Fruit fly (Drosophila melanogaster) S2 (cell line): ENCODE results near the gene CG13640.

Experiments
- CG8478 ChIP-seq: fragments of >200 bp; optimal IDR thresholded peaks from 2 replicates; lab custom pipeline; 2018
- CTCF ChIP-seq, 2 experiments: fragments of >200 bp; optimal IDR thresholded peaks; 2 replicates each; lab custom pipeline; 2018

DNA sequence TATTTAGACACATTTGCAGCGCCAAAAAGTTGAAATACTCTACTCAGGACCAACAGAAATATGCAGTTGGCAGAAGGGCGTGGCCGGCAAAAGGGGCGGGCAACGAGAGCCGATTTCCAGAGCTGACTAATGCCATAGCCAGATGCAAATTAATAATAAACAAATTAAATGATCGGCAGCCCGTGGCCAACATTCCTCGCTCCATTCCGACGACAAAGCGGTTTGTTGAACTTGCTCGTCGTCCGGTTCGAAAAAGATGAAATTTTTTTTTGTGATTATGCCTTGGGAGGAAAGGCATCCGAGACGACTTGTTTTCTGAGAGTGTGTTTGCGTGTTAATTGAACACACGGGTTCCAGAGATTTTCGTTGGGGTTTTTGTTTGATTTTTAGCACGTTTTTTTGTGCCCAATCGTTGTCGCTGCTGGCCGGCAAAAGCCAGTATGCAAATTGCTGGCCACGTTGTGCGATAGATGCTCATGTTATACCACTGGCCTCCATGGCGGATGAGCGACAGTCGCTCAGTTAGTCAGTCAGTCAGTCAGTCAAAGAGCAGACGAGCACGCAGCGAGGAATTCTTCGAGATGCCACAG, 27.4 kb upstream of the CG13640 start:
- TF ChIP-seq CTCF (optimal IDR thresholded peaks at IDR 0.05; lab: Kevin White, UChicago) (no peak), CG8478 (lab: Kevin White, UChicago) (no peak)
